Fruit fly (Drosophila melanogaster) whole organism, embryonic: Measurements from ENCODE around the gene Vps13D.

ENCODE experiments used
- BEAF-32 ChIP-seq: fragments of 200-800 bp; sonication (Bioruptor generic); optimal IDR thresholded peaks from 3 replicates; lab custom pipeline; 2017; ENCODE audit warnings: missing biosample characterization, missing genetic modification characterization, mild to moderate bottlenecking, moderate library complexity, missing genetic modification reagents
- CG1024 ChIP-seq: fragments of 200-800 bp; sonication (Bioruptor generic); IDR thresholded peaks from 2 replicates; pipeline ENCODE4 v1.3.6; 2022; ENCODE audit warnings: missing biosample characterization, missing genetic modification characterization
- CG11696 ChIP-seq: fragments of 200-800 bp; sonication (Bioruptor generic); IDR thresholded peaks from 2 replicates; pipeline ENCODE4 v1.3.6; 2022; ENCODE audit warnings: missing biosample characterization, missing genetic modification characterization
- CG12104 ChIP-seq: fragments of 200-800 bp; sonication (Bioruptor generic); optimal IDR thresholded peaks from 3 replicates; lab custom pipeline; 2016; ENCODE audit warnings: missing biosample characterization, missing genetic modification characterization
- CG12219 ChIP-seq: fragments of 200-800 bp; sonication (Bioruptor generic); optimal IDR thresholded peaks from 3 replicates; lab custom pipeline; 2018; ENCODE audit warnings: missing biosample characterization, mild to moderate bottlenecking, missing genetic modification characterization
- CG13424 ChIP-seq: fragments of 200-800 bp; sonication (Bioruptor generic); optimal IDR thresholded peaks from 2 replicates; lab custom pipeline; 2019; ENCODE audit warnings: missing biosample characterization, mild to moderate bottlenecking, missing genetic modification characterization, moderate library complexity
- CG17361 ChIP-seq: fragments of 200-800 bp; sonication (Bioruptor generic); IDR thresholded peaks from 3 replicates; pipeline ENCODE4 v1.3.6; 2022; ENCODE audit warnings: missing biosample characterization, missing genetic modification characterization
- CG17568 ChIP-seq: fragments of 200-800 bp; sonication (Bioruptor generic); optimal IDR thresholded peaks from 2 replicates; lab custom pipeline; 2018; ENCODE audit warnings: missing biosample characterization, mild to moderate bottlenecking, missing genetic modification characterization, moderate library complexity
- CG17829 ChIP-seq: fragments of 200-800 bp; optimal IDR thresholded peaks from 2 replicates; lab custom pipeline; 2019; ENCODE audit warnings: missing biosample characterization, mild to moderate bottlenecking, missing genetic modification characterization, moderate library complexity
- CG1832 ChIP-seq: fragments of 200-800 bp; sonication (Bioruptor generic); optimal IDR thresholded peaks from 2 replicates; lab custom pipeline; 2017; ENCODE audit warnings: missing biosample characterization, mild to moderate bottlenecking, missing genetic modification characterization, inconsistent platforms
- CG18619 ChIP-seq: fragments of 200-800 bp; sonication (Bioruptor generic); optimal IDR thresholded peaks from 3 replicates; lab custom pipeline; 2017; ENCODE audit warnings: missing biosample characterization, mild to moderate bottlenecking, missing genetic modification characterization
- CG18764 ChIP-seq: fragments of 200-800 bp; sonication (Bioruptor generic); optimal IDR thresholded peaks from 3 replicates; lab custom pipeline; 2016; ENCODE audit warnings: missing biosample characterization, missing genetic modification characterization
- CG30403 ChIP-seq: fragments of 200-800 bp; sonication (Bioruptor generic); optimal IDR thresholded peaks from 3 replicates; lab custom pipeline; 2016; ENCODE audit warnings: missing biosample characterization, missing genetic modification characterization
- CG33557 ChIP-seq: fragments of 200-800 bp; sonication (Bioruptor generic); optimal IDR thresholded peaks from 2 replicates; lab custom pipeline; 2019; ENCODE audit warnings: missing biosample characterization, mild to moderate bottlenecking, missing genetic modification characterization, moderate library complexity
- CG3838 ChIP-seq: fragments of 200-800 bp; sonication (Bioruptor generic); optimal IDR thresholded peaks from 3 replicates; lab custom pipeline; 2016; ENCODE audit warnings: missing biosample characterization, missing genetic modification characterization
- CG4282 ChIP-seq: fragments of 200-800 bp; sonication (Bioruptor generic); optimal IDR thresholded peaks from 2 replicates; lab custom pipeline; 2016; ENCODE audit warnings: missing biosample characterization, missing genetic modification characterization
- CG4360 ChIP-seq: fragments of 200-800 bp; sonication (Bioruptor generic); IDR thresholded peaks from 2 replicates; pipeline ENCODE4 v1.3.6; 2022; ENCODE audit warnings: missing biosample characterization, missing genetic modification characterization
- CG4404 ChIP-seq: fragments of 200-800 bp; sonication (Bioruptor generic); IDR thresholded peaks from 2 replicates; pipeline ENCODE4 v1.3.6; 2022; ENCODE audit warnings: missing biosample characterization, missing genetic modification characterization
- CG4617 ChIP-seq: fragments of 200-800 bp; sonication (Bioruptor generic); optimal IDR thresholded peaks from 3 replicates; lab custom pipeline; 2016; ENCODE audit warnings: missing biosample characterization, missing genetic modification characterization, borderline replicate concordance
- CG6254 ChIP-seq: fragments of 200-800 bp; sonication (Bioruptor generic); optimal IDR thresholded peaks from 3 replicates; lab custom pipeline; 2017; ENCODE audit warnings: mild to moderate bottlenecking, missing biosample characterization, missing genetic modification reagents, missing genetic modification characterization
- CG7786 ChIP-seq: fragments of 200-800 bp; sonication (Bioruptor generic); optimal IDR thresholded peaks from 2 replicates; lab custom pipeline; 2016; ENCODE audit warnings: missing biosample characterization, missing genetic modification characterization
- CG9817 ChIP-seq: fragments of 200-800 bp; sonication (Bioruptor generic); optimal IDR thresholded peaks from 2 replicates; lab custom pipeline; 2018; ENCODE audit warnings: missing biosample characterization, mild to moderate bottlenecking, missing genetic modification characterization, moderate library complexity
- CG9876 ChIP-seq: fragments of 200-800 bp; sonication (Bioruptor generic); optimal IDR thresholded peaks from 2 replicates; lab custom pipeline; 2016; ENCODE audit warnings: missing biosample characterization, missing genetic modification characterization
- Chrac-16 ChIP-seq: fragments of 200-800 bp; sonication (Bioruptor generic); optimal IDR thresholded peaks from 3 replicates; lab custom pipeline; 2016; ENCODE audit warnings: missing biosample characterization, missing genetic modification characterization
- CkIIα-i1 ChIP-seq: fragments of 200-800 bp; sonication (Bioruptor generic); IDR thresholded peaks from 2 replicates; pipeline ENCODE4 v1.3.6; 2022; ENCODE audit warnings: missing biosample characterization, missing genetic modification characterization
- CoRest ChIP-seq: fragments of 200-800 bp; sonication (Bioruptor generic); optimal IDR thresholded peaks from 3 replicates; lab custom pipeline; 2018; ENCODE audit warnings: missing biosample characterization, mild to moderate bottlenecking, missing genetic modification characterization, moderate library complexity
- Dll ChIP-seq: fragments of 200-800 bp; sonication (Bioruptor generic); IDR thresholded peaks from 4 replicates; pipeline ENCODE4 v1.3.6; 2022; ENCODE audit warnings: missing biosample characterization, missing genetic modification characterization; ENCODE audit not compliant: partially characterized antibody
- Doc3 ChIP-seq: fragments of 200-800 bp; sonication (Bioruptor generic); IDR thresholded peaks from 3 replicates; pipeline ENCODE4 v1.3.6; 2022; ENCODE audit warnings: missing biosample characterization, missing genetic modification characterization; ENCODE audit not compliant: partially characterized antibody
- Elba2 ChIP-seq: fragments of 200-800 bp; sonication (Bioruptor generic); optimal IDR thresholded peaks from 3 replicates; lab custom pipeline; 2016; ENCODE audit warnings: missing biosample characterization, missing genetic modification characterization
- Ets97D ChIP-seq: fragments of 200-800 bp; sonication (Bioruptor generic); optimal IDR thresholded peaks from 3 replicates; lab custom pipeline; 2016; ENCODE audit warnings: missing biosample characterization, missing genetic modification characterization
- Gsc ChIP-seq: fragments of 200-800 bp; sonication (Bioruptor generic); IDR thresholded peaks from 2 replicates; pipeline ENCODE4 v1.3.6; 2022; ENCODE audit warnings: missing biosample characterization, missing genetic modification characterization
- H2.0 ChIP-seq: fragments of 200-800 bp; sonication (Bioruptor generic); IDR thresholded peaks from 2 replicates; pipeline ENCODE4 v1.3.6; 2022; ENCODE audit warnings: missing biosample characterization, missing genetic modification characterization
- Hr39 ChIP-seq: fragments of >200 bp; optimal IDR thresholded peaks from 2 replicates; lab custom pipeline; 2017
- Mad ChIP-seq: fragments of 200-800 bp; sonication (Bioruptor generic); optimal IDR thresholded peaks from 2 replicates; lab custom pipeline; 2016; ENCODE audit warnings: missing biosample characterization, missing genetic modification characterization
- Max ChIP-seq: fragments of 200-800 bp; sonication (Bioruptor generic); optimal IDR thresholded peaks from 2 replicates; lab custom pipeline; 2016; ENCODE audit warnings: missing biosample characterization, mild to moderate bottlenecking, missing genetic modification characterization
- Rfx ChIP-seq: fragments of 200-800 bp; sonication (Bioruptor generic); IDR thresholded peaks from 2 replicates; pipeline ENCODE4 v1.3.6; 2022; ENCODE audit warnings: missing biosample characterization, missing genetic modification characterization
- Sin3A ChIP-seq: fragments of >200 bp; optimal IDR thresholded peaks from 2 replicates; lab custom pipeline; 2018
- Ssrp ChIP-seq: fragments of 200-800 bp; sonication (Bioruptor generic); optimal IDR thresholded peaks from 2 replicates; lab custom pipeline; 2018; ENCODE audit warnings: missing biosample characterization, mild to moderate bottlenecking, missing genetic modification characterization, moderate library complexity
- Xbp1 ChIP-seq: fragments of 200-800 bp; sonication (Bioruptor generic); optimal IDR thresholded peaks from 3 replicates; lab custom pipeline; 2016; ENCODE audit warnings: missing biosample characterization, mild to moderate bottlenecking, missing genetic modification characterization
- al ChIP-seq: fragments of 200-800 bp; sonication (Bioruptor generic); IDR thresholded peaks from 2 replicates; pipeline ENCODE4 v1.3.6; 2022; ENCODE audit warnings: missing biosample characterization, missing genetic modification characterization
- ap ChIP-seq: fragments of 200-800 bp; sonication (Bioruptor generic); IDR thresholded peaks from 2 replicates; pipeline ENCODE4 v1.3.6; 2022; ENCODE audit warnings: missing biosample characterization, missing genetic modification characterization
- cg ChIP-seq: fragments of 200-800 bp; sonication (Bioruptor generic); optimal IDR thresholded peaks from 3 replicates; lab custom pipeline; 2019; ENCODE audit warnings: missing biosample characterization, mild to moderate bottlenecking, missing genetic modification characterization, moderate library complexity
- crol ChIP-seq: fragments of 200-800 bp; sonication (Bioruptor generic); IDR thresholded peaks from 2 replicates; pipeline ENCODE4 v1.3.6; 2022; ENCODE audit warnings: missing biosample characterization, missing genetic modification characterization
- dysf ChIP-seq: fragments of 200-800 bp; sonication (Bioruptor generic); IDR thresholded peaks from 3 replicates; pipeline ENCODE4 v1.3.6; 2022; ENCODE audit warnings: missing biosample characterization, missing genetic modification characterization
- pho ChIP-seq: fragments of 200-800 bp; sonication (Bioruptor generic); optimal IDR thresholded peaks from 2 replicates; lab custom pipeline; 2016; ENCODE audit warnings: missing biosample characterization, missing genetic modification characterization
- pita ChIP-seq: fragments of 200-800 bp; sonication (Bioruptor generic); optimal IDR thresholded peaks from 2 replicates; lab custom pipeline; 2017; ENCODE audit warnings: missing biosample characterization, mild to moderate bottlenecking, missing genetic modification characterization
- pnt ChIP-seq: fragments of 200-800 bp; sonication (Bioruptor generic); optimal IDR thresholded peaks from 3 replicates; lab custom pipeline; 2016; ENCODE audit warnings: missing biosample characterization, missing genetic modification characterization
- pros ChIP-seq: fragments of 200-800 bp; sonication (Bioruptor generic); optimal IDR thresholded peaks from 3 replicates; lab custom pipeline; 2019; ENCODE audit warnings: missing biosample characterization, mild to moderate bottlenecking, missing genetic modification characterization, moderate library complexity
- rib ChIP-seq: fragments of 200-800 bp; sonication (Bioruptor generic); IDR thresholded peaks from 2 replicates; pipeline ENCODE4 v1.3.6; 2022; ENCODE audit warnings: missing biosample characterization, missing genetic modification characterization
- so ChIP-seq: fragments of 200-800 bp; sonication (Bioruptor generic); IDR thresholded peaks from 3 replicates; pipeline ENCODE4 v1.3.6; 2022; ENCODE audit warnings: missing biosample characterization, missing genetic modification characterization
- tap ChIP-seq: fragments of 200-800 bp; optimal IDR thresholded peaks from 3 replicates; lab custom pipeline; 2019; ENCODE audit warnings: missing biosample characterization, mild to moderate bottlenecking, missing genetic modification characterization, moderate library complexity
- zen ChIP-seq: fragments of 200-800 bp; sonication (Bioruptor generic); optimal IDR thresholded peaks from 3 replicates; lab custom pipeline; 2018; ENCODE audit warnings: missing biosample characterization, mild to moderate bottlenecking, missing genetic modification characterization, moderate library complexity

Gene Vps13D

DNA sequence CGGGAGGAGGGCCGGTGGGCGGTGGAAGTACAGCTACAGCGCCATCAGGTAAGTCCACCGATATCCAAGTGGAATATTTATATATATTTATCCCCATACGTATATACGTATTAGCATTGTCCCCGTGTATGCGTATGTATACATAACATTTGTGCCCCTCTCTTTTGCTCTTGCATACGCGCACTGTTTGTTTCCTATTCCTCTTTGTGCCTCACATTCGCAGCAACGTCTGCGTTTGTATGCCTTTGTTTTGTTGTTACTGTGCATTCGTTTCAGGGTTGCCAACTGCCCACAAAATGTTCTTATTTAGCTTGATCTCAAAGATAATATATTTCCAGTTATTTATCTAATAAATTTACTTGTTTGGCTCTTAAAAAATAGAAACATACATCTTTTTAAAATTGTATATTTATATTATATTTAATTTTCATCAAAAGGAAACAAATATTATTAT lies 51.5 kb downstream of the Vps13D start (continued):
- TF ChIP-seq crol (GFP tag; lab: Robert Waterston, UW) (peak; percentile 77; the same call in 1 of the 2 replicates), tap (peak; percentile 69), pnt (no peak), Dll (GFP tag; lab: Robert Waterston, UW) (no peak), CG12104 (GFP tag; lab: Kevin White, UChicago) (no peak), Mad (GFP tag; lab: Kevin White, UChicago) (peak; percentile 4), CG9817 (tag; lab: Kevin White, UChicago) (peak; percentile 6), Rfx (GFP tag; lab: Robert Waterston, UW) (peak; percentile 58), CG33557 (GFP tag; lab: Kevin White, UChicago) (peak; percentile 37), al (no peak), so (GFP tag; lab: Robert Waterston, UW) (0 out of 3 replicates have a peak, but pooled peaks have one; percentile 20), CG1024 (GFP tag; lab: Robert Waterston, UW) (no peak), CG4617 (GFP tag; lab: Kevin White, UChicago) (no peak), CG17361 (GFP tag; lab: Robert Waterston, UW) (peak; percentile 47; the same call in 1 of the 3 replicates), Xbp1 (peak; percentile 68), CG4282 (GFP tag; lab: Kevin White, UChicago) (no peak), Gsc (GFP tag; lab: Robert Waterston, UW) (no peak), CG6254 (peak; percentile 33), CG12219 (GFP tag; lab: Kevin White, UChicago) (peak; percentile 57), rib (no peak), dysf (GFP tag; lab: Robert Waterston, UW) (peak; percentile 44; the same call in 1 of the 3 replicates), Max (GFP tag; lab: Kevin White, UChicago) (no peak), Sin3A (no peak), pros (GFP tag; lab: Kevin White, UChicago) (no peak), CG1832 (GFP tag; lab: Kevin White, UChicago) (no peak), CG18764 (GFP tag; lab: Kevin White, UChicago) (peak; percentile 13), CG9876 (no peak), CG13424 (peak; percentile 65), CG3838 (GFP tag; lab: Kevin White, UChicago) (no peak), CG7786 (GFP tag; lab: Kevin White, UChicago) (no peak), CG4404 (no peak), ap (GFP tag; lab: Robert Waterston, UW) (no peak), CG4360 (peak; percentile 73), CG17829 (peak; percentile 81), Ssrp (tag; lab: Kevin White, UChicago) (peak; percentile 37), pita (GFP tag; lab: Kevin White, UChicago) (no peak), zen (no peak), Elba2 (peak; percentile 37), CkIIα-i1 (no peak), Ets97D (GFP tag; lab: Kevin White, UChicago) (no peak), CG17568 (GFP tag; lab: Kevin White, UChicago) (no peak), CG11696 (GFP tag; lab: Robert Waterston, UW) (no peak), CG30403 (GFP tag; lab: Kevin White, UChicago) (peak; percentile 40), Hr39 (lab: Kevin White, UChicago) (no peak), cg (GFP tag; lab: Kevin White, UChicago) (peak; percentile 81), CoRest (tag; lab: Kevin White, UChicago) (peak; percentile 46), Doc3 (GFP tag; lab: Robert Waterston, UW) (no peak), BEAF-32 (GFP tag; lab: Kevin White, UChicago) (no peak), pho (GFP tag; lab: Kevin White, UChicago) (no peak), Chrac-16 (GFP tag; lab: Kevin White, UChicago) (peak; percentile 22), CG18619 (peak; percentile 38), H2.0 (GFP tag; lab: Robert Waterston, UW) (peak; percentile 27; the same call in 1 of the 2 replicates)
